Worm (Caenorhabditis elegans) whole organism, L4/young adult: ENCODE measurements around the gene F36D3.5.

Source experiments
- W03F9.2 ChIP-seq: fragments of 150-350 bp; optimal IDR thresholded peaks from 2 replicates; lab custom pipeline; 2014; ENCODE audit warnings: missing biosample characterization, missing genetic modification characterization
- dao-5 ChIP-seq: sonication (generic microtip); optimal IDR thresholded peaks from 2 replicates; lab custom pipeline; 2016; ENCODE audit warnings: missing genotype, missing genetic modification characterization, moderate library complexity, missing compliant biosample characterization
- him-1 ChIP-seq: sonication (generic microtip); optimal IDR thresholded peaks from 2 replicates; lab custom pipeline; 2016; ENCODE audit warnings: missing genotype, missing genetic modification reagents, missing genetic modification characterization, missing compliant biosample characterization

The F36D3.5 gene

ce11 chrV:16471995-16472563 is 43.0 kb downstream of the F36D3.5 start, which contains the start of gene srw-35:
Gene srw-35, plus strand, starts transcription at chrV:16472513.
- TF ChIP-seq dao-5 (no peak), him-1 (tag; lab: Kevin White, UChicago) (no peak), W03F9.2 (tag; lab: Kevin White, UChicago) (no peak)

ce11 chrV:16470916-16471315 is 44.1 kb downstream of the F36D3.5 start, which contains the start of gene srh-138:
Gene srh-138, minus strand, starts transcription at chrV:16471016.
- TF ChIP-seq him-1 (tag; lab: Kevin White, UChicago) (no peak), dao-5 (no peak), W03F9.2 (tag; lab: Kevin White, UChicago) (no peak)

DNA sequence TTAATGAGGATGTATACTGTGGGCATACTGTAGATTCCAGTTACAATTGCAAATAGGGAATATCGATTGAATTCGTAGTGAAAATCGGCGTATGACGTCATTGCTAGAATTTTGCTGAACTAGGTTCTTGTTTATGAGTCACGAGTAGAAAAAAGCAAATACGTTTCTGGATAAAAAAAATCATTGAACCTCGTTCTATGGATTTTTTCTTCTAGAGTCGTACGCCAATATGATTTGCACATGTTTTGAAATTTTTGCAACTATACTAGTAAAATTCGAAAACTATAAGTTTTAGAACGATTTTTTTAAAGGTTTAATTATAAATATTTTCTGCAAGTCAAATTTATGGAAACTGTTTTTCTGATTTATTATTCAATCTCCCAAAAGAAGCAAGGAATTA is 47.2 kb downstream of the F36D3.5 start, which contains the start of gene sru-44:
sru-44 (minus strand) TSS at position 101 of the 400 bp plus-strand sequence.
- TF ChIP-seq W03F9.2 (tag; lab: Kevin White, UChicago) (no peak), him-1 (tag; lab: Kevin White, UChicago) (no peak), dao-5 (no peak)

DNA sequence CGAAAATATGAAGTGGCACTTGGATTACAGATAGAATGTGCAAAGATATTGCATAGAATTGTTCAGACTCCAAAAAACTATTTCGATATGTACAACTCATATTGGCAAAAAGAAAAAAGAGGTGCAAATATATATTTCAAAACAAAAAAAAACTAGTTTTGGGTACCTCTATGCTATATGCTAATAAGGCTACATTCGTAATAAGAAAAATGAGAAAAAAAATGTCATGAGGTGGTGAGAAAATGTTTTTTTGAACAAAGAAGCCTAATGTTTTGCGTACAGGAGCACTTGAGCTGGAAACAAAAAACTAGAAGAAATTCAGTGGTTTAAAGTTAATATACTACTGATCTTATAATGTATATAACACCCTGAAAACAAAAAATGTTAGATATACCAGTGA is 54.2 kb downstream of the F36D3.5 start, which contains the start of gene srh-142:
srh-142 (minus strand) TSS at position 101 of the 400 bp plus-strand sequence.
- TF ChIP-seq W03F9.2 (tag; lab: Kevin White, UChicago) (no peak), him-1 (tag; lab: Kevin White, UChicago) (no peak), dao-5 (no peak)
